Worm (Caenorhabditis elegans): Measurements from ENCODE around the gene eat-20.
A peak's percentile ranks its signal among the peaks of the same experiment; 100 is the strongest.

eat-20 gene

ce11 chrX:15492759-15493158, 17.1 kb upstream of the eat-20 start (continued):
- TF ChIP-seq ceh-100 (GFP tag; IDR thresholded peaks at IDR 0.05): no peak
- no peak for TF ChIP-seq akir-1 (GFP tag; optimal IDR thresholded peaks at IDR 0.05)
- no peak for TF ChIP-seq ztf-3 (GFP tag; optimal IDR thresholded peaks at IDR 0.05)
- no peak for TF ChIP-seq nfya-2 (GFP tag; IDR thresholded peaks at IDR 0.05)
- peak; percentile 57 for TF ChIP-seq ets-4 (GFP tag; optimal IDR thresholded peaks at IDR 0.05)
- TF ChIP-seq let-607 (tag; optimal IDR thresholded peaks at IDR 0.05): peak; percentile 50 to 59
- TF ChIP-seq Y56A3A.18 (GFP tag; IDR thresholded peaks at IDR 0.05): peak; percentile 77; the same call in 1 of the 2 replicates
- TF ChIP-seq lin-35 (GFP tag; optimal IDR thresholded peaks at IDR 0.05): no peak
- TF ChIP-seq hmg-1.2 (GFP tag; IDR thresholded peaks at IDR 0.05): peak; percentile 44; the same call in 1 of the 2 replicates
- peak; percentile 58 for TF ChIP-seq chd-7 (tag; optimal IDR thresholded peaks at IDR 0.05)
- no peak for TF ChIP-seq attf-6 (GFP tag; IDR thresholded peaks at IDR 0.05)
- peak; percentile 24 for TF ChIP-seq atf-7 (tag; optimal IDR thresholded peaks at IDR 0.05)
- peak; percentile 83 for TF ChIP-seq mcd-1 (GFP tag; IDR thresholded peaks at IDR 0.05)
- peak; percentile 75; the same call in 1 of the 2 replicates for TF ChIP-seq let-526 (GFP tag; IDR thresholded peaks at IDR 0.05)
- TF ChIP-seq nhr-90 (tag; optimal IDR thresholded peaks at IDR 0.05): peak; percentile 32
- TF ChIP-seq unc-62 (GFP tag; optimal IDR thresholded peaks at IDR 0.05): no peak
- peak; percentile 87 for TF ChIP-seq lin-40 (tag; optimal IDR thresholded peaks at IDR 0.05)
- TF ChIP-seq lsl-1 (GFP tag; optimal IDR thresholded peaks at IDR 0.05): no peak
- TF ChIP-seq ceh-79 (tag; optimal IDR thresholded peaks at IDR 0.05): no peak
- TF ChIP-seq ztf-28 (GFP tag; IDR thresholded peaks at IDR 0.05): no peak
- peak; percentile 35 for TF ChIP-seq F22D6.2 (tag; optimal IDR thresholded peaks at IDR 0.05)
- no peak for TF ChIP-seq nhr-120 (GFP tag; IDR thresholded peaks at IDR 0.05)
- peak; percentile 49 for TF ChIP-seq ZK185.1 (tag; optimal IDR thresholded peaks at IDR 0.05; ENCODE audit: poor library complexity, severe bottlenecking)
- no peak for TF ChIP-seq rec-8 (tag; optimal IDR thresholded peaks at IDR 0.05)
- TF ChIP-seq mxl-1 (tag; optimal IDR thresholded peaks at IDR 0.05): no peak
- TF ChIP-seq C06A6.2 (GFP tag; conservative IDR thresholded peaks at IDR 0.05): peak; percentile 76
- no peak for TF ChIP-seq Y79H2A.3 (GFP tag; conservative IDR thresholded peaks at IDR 0.05)
- no peak for TF ChIP-seq him-1 (tag; optimal IDR thresholded peaks at IDR 0.05)
- TF ChIP-seq Y95B8A.8 (GFP tag; IDR thresholded peaks at IDR 0.05): no peak
- TF ChIP-seq madf-10 (tag; optimal IDR thresholded peaks at IDR 0.05): peak; percentile 63

ce11 chrX:15493322-15493721, 16.5 kb upstream of the eat-20 start, which contains the start of gene gob-1:
gob-1 (plus strand) TSS chrX:15493602.
- TF ChIP-seq Y56A3A.18 (GFP tag; IDR thresholded peaks at IDR 0.05): no peak
- no peak for TF ChIP-seq F39B2.1 (GFP tag; IDR thresholded peaks at IDR 0.05)
- no peak for TF ChIP-seq ztf-3 (GFP tag; optimal IDR thresholded peaks at IDR 0.05)
- no peak for TF ChIP-seq egl-18 (GFP tag; IDR thresholded peaks at IDR 0.05)
- TF ChIP-seq athp-1 (tag; optimal IDR thresholded peaks at IDR 0.05): no peak
- TF ChIP-seq sea-2 (GFP tag; IDR thresholded peaks at IDR 0.05): no peak
- TF ChIP-seq zfh-2 (GFP tag; conservative IDR thresholded peaks at IDR 0.05): no peak
- TF ChIP-seq T07F8.4 (tag; optimal IDR thresholded peaks at IDR 0.05): no peak
- TF ChIP-seq cebp-2 (GFP tag; IDR thresholded peaks at IDR 0.05): no peak
- TF ChIP-seq hlh-12 (tag; optimal IDR thresholded peaks at IDR 0.05): no peak
- TF ChIP-seq F52B5.7 (tag; optimal IDR thresholded peaks at IDR 0.05): no peak
- no peak for TF ChIP-seq gei-17 (GFP tag; optimal IDR thresholded peaks at IDR 0.05)
- TF ChIP-seq nfyb-1 (GFP tag; IDR thresholded peaks at IDR 0.05): no peak
- no peak for TF ChIP-seq ztf-26 (tag; optimal IDR thresholded peaks at IDR 0.05)
- no peak for TF ChIP-seq K11D2.4 (GFP tag; IDR thresholded peaks at IDR 0.05)
- TF ChIP-seq ztf-6 (GFP tag; IDR thresholded peaks at IDR 0.05): no peak
- TF ChIP-seq nhr-179 (tag; optimal IDR thresholded peaks at IDR 0.05): no peak
- no peak for TF ChIP-seq madf-10 (tag; optimal IDR thresholded peaks at IDR 0.05)
- TF ChIP-seq ztf-25 (GFP tag; IDR thresholded peaks at IDR 0.05): no peak
- TF ChIP-seq pha-4 (tag; optimal IDR thresholded peaks at IDR 0.05): no peak
